Worm (Caenorhabditis elegans): ENCODE results near the gene ocam-1.

The ocam-1 gene

ce11 chrV:14166630-14167029, 899 bp downstream of the ocam-1 start, which contains the start of gene cest-1.1:
TSS of gene cest-1.1 (minus strand) at chrV:14166730.
- TF ChIP-seq peb-1 (tag; optimal IDR thresholded peaks at IDR 0.05) (no peak), nhr-21 (tag; optimal IDR thresholded peaks at IDR 0.05) (no peak), sma-9 (GFP tag; optimal IDR thresholded peaks at IDR 0.05) (no peak), sma-9 (tag; optimal IDR thresholded peaks at IDR 0.05) (no peak), nhr-23 (tag; optimal IDR thresholded peaks at IDR 0.05) (no peak), zag-1 (tag; optimal IDR thresholded peaks at IDR 0.05) (no peak), sem-4 (tag; optimal IDR thresholded peaks at IDR 0.05) (no peak), lin-39 (tag; optimal IDR thresholded peaks at IDR 0.05) (no peak), skn-1 (tag; optimal IDR thresholded peaks at IDR 0.05) (no peak), unc-62 (GFP tag; optimal IDR thresholded peaks at IDR 0.05) (no peak), unc-55 (GFP tag; optimal IDR thresholded peaks at IDR 0.05) (no peak), mab-5 (tag; optimal IDR thresholded peaks at IDR 0.05) (no peak), lsy-2 (tag; optimal IDR thresholded peaks at IDR 0.05) (no peak), dmd-4 (tag; optimal IDR thresholded peaks at IDR 0.05) (no peak), unc-39 (tag; optimal IDR thresholded peaks at IDR 0.05) (no peak), ama-1 (optimal IDR thresholded peaks at IDR 0.05) (no peak), alr-1 (tag; optimal IDR thresholded peaks at IDR 0.05) (no peak), ztf-1 (GFP tag; conservative IDR thresholded peaks at IDR 0.05) (no peak), ceh-82 (tag; optimal IDR thresholded peaks at IDR 0.05) (no peak)

- TF ChIP-seq nhr-12 (tag; optimal IDR thresholded peaks at IDR 0.05) (no peak), mdl-1 (tag; optimal IDR thresholded peaks at IDR 0.05) (no peak), mab-5 (tag; optimal IDR thresholded peaks at IDR 0.05) (no peak), unc-62 (GFP tag; optimal IDR thresholded peaks at IDR 0.05) (no peak)
These were observed 1.8 kb downstream of the ocam-1 start for ce11 chrV:14165745-14166144.

ce11 chrV:14162959-14163548, 4.5 kb downstream of the ocam-1 start, which contains the start of gene srd-26:
TSS of gene srd-26 (minus strand) at chrV:14163009.
- TF ChIP-seq unc-62 (GFP tag; optimal IDR thresholded peaks at IDR 0.05) = no peak

- TF ChIP-seq mdl-1 (tag; optimal IDR thresholded peaks at IDR 0.05) (no peak), lsy-2 (tag; optimal IDR thresholded peaks at IDR 0.05) (no peak), elt-3 (tag; optimal IDR thresholded peaks at IDR 0.05) (no peak), lin-13 (GFP tag; optimal IDR thresholded peaks at IDR 0.05) (no peak), nhr-25 (tag; optimal IDR thresholded peaks at IDR 0.05) (no peak), lin-39 (tag; optimal IDR thresholded peaks at IDR 0.05) (no peak), C34F6.9 (tag; optimal IDR thresholded peaks at IDR 0.05) (no peak), fos-1 (tag; optimal IDR thresholded peaks at IDR 0.05) (peak; percentile 25), ztf-4 (tag; optimal IDR thresholded peaks at IDR 0.05) (no peak), gmeb-1 (tag; optimal IDR thresholded peaks at IDR 0.05) (peak; percentile 4), nhr-77 (tag; optimal IDR thresholded peaks at IDR 0.05) (no peak)
These were observed 6.8 kb downstream of the ocam-1 start, which contains the start of gene cest-1.2 for ce11 chrV:14160698-14161097. TSS of gene cest-1.2 (minus strand) at chrV:14160862.

ce11 chrV:14156468-14156867, 11.1 kb downstream of the ocam-1 start, which contains the start of gene AH10.2:
TSS of gene AH10.2 (plus strand) at chrV:14156768.
- TF ChIP-seq lin-39 (tag; optimal IDR thresholded peaks at IDR 0.05) (no peak), nhr-129 (tag; optimal IDR thresholded peaks at IDR 0.05) (no peak), F13H6.1 (tag; optimal IDR thresholded peaks at IDR 0.05) (no peak), crh-2 (tag; optimal IDR thresholded peaks at IDR 0.05) (no peak), ztf-11 (tag; optimal IDR thresholded peaks at IDR 0.05) (no peak), lin-13 (GFP tag; optimal IDR thresholded peaks at IDR 0.05) (no peak), ZK546.5 (tag; optimal IDR thresholded peaks at IDR 0.05) (no peak), dmd-4 (tag; optimal IDR thresholded peaks at IDR 0.05) (no peak), zag-1 (tag; optimal IDR thresholded peaks at IDR 0.05) (no peak), nhr-12 (tag; optimal IDR thresholded peaks at IDR 0.05) (no peak), nhr-6 (tag; optimal IDR thresholded peaks at IDR 0.05) (no peak), elt-1 (tag; optimal IDR thresholded peaks at IDR 0.05) (no peak)

Data from whole organism, L2 larva.